Worm (Caenorhabditis elegans) whole organism, mixed stage, embryonic: ENCODE measurements around the gene R05G6.5.
A peak's percentile ranks its signal among the peaks of the same experiment; 100 is the strongest.

Experiments
- M03D4.4 ChIP-seq: sonication (generic microtip); optimal IDR thresholded peaks from 2 replicates; lab custom pipeline; 2017; ENCODE audit warnings: mild to moderate bottlenecking, missing genetic modification characterization, missing compliant biosample characterization
- bed-3 ChIP-seq: fragments of 200-800 bp; sonication (Bioruptor generic); optimal IDR thresholded peaks from 3 replicates; lab custom pipeline; 2018; ENCODE audit warnings: mild to moderate bottlenecking, missing genetic modification characterization, moderate library complexity, missing compliant biosample characterization
- blmp-1 ChIP-seq: fragments of 150-350 bp; optimal IDR thresholded peaks from 2 replicates; lab custom pipeline; 2014; ENCODE audit warnings: missing biosample characterization, missing genetic modification characterization
- ceh-39 ChIP-seq: fragments of 150-350 bp; optimal IDR thresholded peaks from 2 replicates; lab custom pipeline; 2014; ENCODE audit warnings: missing biosample characterization, missing genetic modification characterization
- ceh-43 ChIP-seq: fragments of 200-800 bp; sonication (Bioruptor generic); optimal IDR thresholded peaks from 2 replicates; lab custom pipeline; 2018; ENCODE audit warnings: mild to moderate bottlenecking, missing genetic modification characterization, moderate library complexity, missing compliant biosample characterization
- ceh-83 ChIP-seq: fragments of 200-800 bp; sonication (Bioruptor generic); optimal IDR thresholded peaks from 2 replicates; lab custom pipeline; 2018; ENCODE audit warnings: mild to moderate bottlenecking, missing genetic modification characterization, missing compliant biosample characterization
- ces-1 ChIP-seq: fragments of 150-350 bp; optimal IDR thresholded peaks from 2 replicates; lab custom pipeline; 2014; ENCODE audit warnings: missing biosample characterization, missing genetic modification reagents, missing genetic modification characterization
- cnd-1 ChIP-seq: fragments of 200-800 bp; sonication (Bioruptor generic); optimal IDR thresholded peaks from 2 replicates; lab custom pipeline; 2018; ENCODE audit warnings: mild to moderate bottlenecking, missing genetic modification characterization, missing compliant biosample characterization
- drap-1 ChIP-seq: fragments of 200-800 bp; sonication (Bioruptor generic); optimal IDR thresholded peaks from 3 replicates; lab custom pipeline; 2018; ENCODE audit warnings: mild to moderate bottlenecking, missing genetic modification characterization, missing compliant biosample characterization
- elt-1 ChIP-seq: sonication (generic microtip); optimal IDR thresholded peaks from 2 replicates; lab custom pipeline; 2017; ENCODE audit warnings: missing genetic modification characterization, mild to moderate bottlenecking, missing compliant biosample characterization, antibody characterized with exemption, moderate library complexity, borderline replicate concordance; ENCODE audit not compliant: insufficient read depth
- elt-3 ChIP-seq: fragments of 150-350 bp; optimal IDR thresholded peaks from 2 replicates; lab custom pipeline; 2014; ENCODE audit warnings: missing biosample characterization, missing genetic modification characterization
- flh-1 ChIP-seq: fragments of 200-800 bp; sonication (Bioruptor generic); optimal IDR thresholded peaks from 2 replicates; lab custom pipeline; 2018; ENCODE audit warnings: mild to moderate bottlenecking, missing genetic modification characterization, moderate library complexity, missing compliant biosample characterization
- ham-2 ChIP-seq: fragments of 200-800 bp; sonication (Bioruptor generic); optimal IDR thresholded peaks from 2 replicates; lab custom pipeline; 2018; ENCODE audit warnings: mild to moderate bottlenecking, missing genetic modification characterization, missing compliant biosample characterization
- hlh-1 ChIP-seq: fragments of 150-350 bp; optimal IDR thresholded peaks from 2 replicates; lab custom pipeline; 2014; ENCODE audit warnings: missing biosample characterization, missing genetic modification reagents, missing genetic modification characterization
- lin-13 ChIP-seq: fragments of 150-350 bp; optimal IDR thresholded peaks from 2 replicates; lab custom pipeline; 2014; ENCODE audit warnings: missing biosample characterization, missing genetic modification characterization
- lin-32 ChIP-seq: fragments of 200-800 bp; sonication (Bioruptor generic); optimal IDR thresholded peaks from 2 replicates; lab custom pipeline; 2018; ENCODE audit warnings: mild to moderate bottlenecking, missing genetic modification characterization, missing compliant biosample characterization
- lsy-2 ChIP-seq: fragments of 150-350 bp; optimal IDR thresholded peaks from 2 replicates; lab custom pipeline; 2014; ENCODE audit warnings: missing biosample characterization, missing genetic modification characterization
- mab-5 ChIP-seq: fragments of 150-350 bp; optimal IDR thresholded peaks from 2 replicates; lab custom pipeline; 2014; ENCODE audit warnings: missing biosample characterization, missing genetic modification characterization
- mep-1 ChIP-seq: fragments of 150-350 bp; optimal IDR thresholded peaks from 2 replicates; lab custom pipeline; 2017; ENCODE audit warnings: missing biosample characterization, missing genetic modification reagents, missing genetic modification characterization, inconsistent platforms
- mls-2 ChIP-seq: sonication (generic microtip); optimal IDR thresholded peaks from 2 replicates; lab custom pipeline; 2016; ENCODE audit warnings: mild to moderate bottlenecking, missing genetic modification characterization, moderate library complexity, missing compliant biosample characterization
- nhr-12 ChIP-seq: fragments of 150-350 bp; optimal IDR thresholded peaks from 2 replicates; lab custom pipeline; 2014; ENCODE audit warnings: missing biosample characterization, missing genetic modification characterization
- nhr-2 ChIP-seq: fragments of 150-350 bp; optimal IDR thresholded peaks from 2 replicates; lab custom pipeline; 2014; ENCODE audit warnings: missing biosample characterization, missing genetic modification characterization
- nhr-237 ChIP-seq: fragments of 150-350 bp; optimal IDR thresholded peaks from 2 replicates; lab custom pipeline; 2014; ENCODE audit warnings: missing biosample characterization, missing genetic modification characterization
- nhr-28 ChIP-seq: fragments of 150-350 bp; optimal IDR thresholded peaks from 2 replicates; lab custom pipeline; 2014; ENCODE audit warnings: missing biosample characterization, missing genetic modification characterization
- nhr-76 ChIP-seq: sonication (generic microtip); optimal IDR thresholded peaks from 2 replicates; lab custom pipeline; 2017; ENCODE audit warnings: missing biosample characterization, missing genetic modification characterization
- pha-4 ChIP-seq: fragments of 150-350 bp; optimal IDR thresholded peaks from 2 replicates; lab custom pipeline; 2018; ENCODE audit warnings: missing biosample characterization, missing genetic modification reagents, missing genetic modification characterization
- sem-2 ChIP-seq: fragments of 200-800 bp; sonication (Bioruptor generic); optimal IDR thresholded peaks from 2 replicates; lab custom pipeline; 2018; ENCODE audit warnings: mild to moderate bottlenecking, missing genetic modification characterization, missing compliant biosample characterization
- snpc-4 ChIP-seq: fragments of 150-350 bp; optimal IDR thresholded peaks from 2 replicates; lab custom pipeline; 2014; ENCODE audit warnings: missing biosample characterization, missing genetic modification characterization
- sptf-1 ChIP-seq: sonication (generic microtip); optimal IDR thresholded peaks from 2 replicates; lab custom pipeline; 2017; ENCODE audit warnings: mild to moderate bottlenecking, missing genetic modification characterization, moderate library complexity, missing compliant biosample characterization
- tbx-8 ChIP-seq: fragments of 200-800 bp; sonication (Bioruptor generic); optimal IDR thresholded peaks from 2 replicates; lab custom pipeline; 2018; ENCODE audit warnings: mild to moderate bottlenecking, missing genetic modification characterization, moderate library complexity, missing compliant biosample characterization
- unc-120 ChIP-seq: sonication (generic microtip); optimal IDR thresholded peaks from 2 replicates; lab custom pipeline; 2017; ENCODE audit warnings: missing genetic modification characterization, missing compliant biosample characterization; ENCODE audit not compliant: poor library complexity, severe bottlenecking
- unc-39 ChIP-seq: fragments of 150-350 bp; optimal IDR thresholded peaks from 2 replicates; lab custom pipeline; 2014; ENCODE audit warnings: missing biosample characterization, missing genetic modification characterization
- unc-62 ChIP-seq: fragments of 150-350 bp; optimal IDR thresholded peaks from 2 replicates; lab custom pipeline; 2014; ENCODE audit warnings: missing biosample characterization, missing genetic modification reagents, missing genetic modification characterization
- zip-8 ChIP-seq: fragments of 150-350 bp; optimal IDR thresholded peaks from 2 replicates; lab custom pipeline; 2014; ENCODE audit warnings: missing biosample characterization, missing genetic modification characterization
- ztf-11 ChIP-seq: fragments of 150-350 bp; optimal IDR thresholded peaks from 2 replicates; lab custom pipeline; 2014; ENCODE audit warnings: missing biosample characterization, missing genetic modification characterization

R05G6.5 gene

ce11 chrIV:7486201-7486947, 21.8 kb upstream of the R05G6.5 start, which contains the start of the genes his-61 and his-62:
his-61 (minus strand) TSS chrIV:7486217.
his-62 (plus strand) TSS chrIV:7486545.
- TF ChIP-seq hlh-1 (peak; percentile 14), sptf-1 (tag; lab: Kevin White, UChicago) (peak; percentile 75), pha-4 (tag; lab: Kevin White, UChicago) (peak; percentile 88), unc-120 (tag; lab: Kevin White, UChicago) (no peak), ztf-11 (tag; lab: Kevin White, UChicago) (peak; percentile 86), sem-2 (GFP tag; lab: Kevin White, UChicago) (peak; percentile 50), nhr-12 (peak; percentile 56), mep-1 (peak; percentile 55), M03D4.4 (peak; percentile 86), blmp-1 (no peak), nhr-76 (no peak), lin-32 (no peak), ham-2 (GFP tag; lab: Kevin White, UChicago) (peak; percentile 4), unc-39 (peak; percentile 99), drap-1 (GFP tag; lab: Kevin White, UChicago) (peak; percentile 53), ces-1 (GFP tag; lab: Kevin White, UChicago) (peak; percentile 56), mab-5 (tag; lab: Kevin White, UChicago) (no peak), unc-62 (GFP tag; lab: Kevin White, UChicago) (no peak), lin-13 (tag; lab: Kevin White, UChicago) (peak; percentile 93), flh-1 (no peak), ceh-39 (tag; lab: Kevin White, UChicago) (peak; percentile 76), ceh-83 (GFP tag; lab: Kevin White, UChicago) (no peak), ceh-43 (GFP tag; lab: Kevin White, UChicago) (no peak), tbx-8 (GFP tag; lab: Kevin White, UChicago) (no peak), snpc-4 (tag; lab: Kevin White, UChicago) (no peak), lsy-2 (tag; lab: Kevin White, UChicago) (peak; percentile 69), mls-2 (peak; percentile 86), nhr-28 (tag; lab: Kevin White, UChicago) (no peak), nhr-2 (tag; lab: Kevin White, UChicago) (peak; percentile 41), nhr-237 (no peak), cnd-1 (tag; lab: Kevin White, UChicago) (peak; percentile 88), elt-3 (tag; lab: Kevin White, UChicago) (no peak), elt-1 (tag; lab: Kevin White, UChicago) (no peak), zip-8 (tag; lab: Kevin White, UChicago) (no peak), bed-3 (GFP tag; lab: Kevin White, UChicago) (no peak)

ce11 chrIV:7487554-7488456, 20.4 kb upstream of the R05G6.5 start, which contains the start of the genes his-60 and his-59:
his-60 (minus strand) TSS chrIV:7487992.
his-59 (plus strand) TSS chrIV:7488249.
- peak; percentile 83 for TF ChIP-seq ceh-83 (GFP tag; lab: Kevin White, UChicago)
- TF ChIP-seq elt-1 (tag; lab: Kevin White, UChicago) = no peak
- peak; percentile 77 for TF ChIP-seq M03D4.4
- TF ChIP-seq elt-3 (tag; lab: Kevin White, UChicago) = no peak
- TF ChIP-seq nhr-76 = no peak
- TF ChIP-seq nhr-237 = no peak
- peak; percentile 93 for TF ChIP-seq ztf-11 (tag; lab: Kevin White, UChicago)
- peak; percentile 24 for TF ChIP-seq lsy-2 (tag; lab: Kevin White, UChicago)
- no peak for TF ChIP-seq blmp-1
- peak; percentile 92 for TF ChIP-seq cnd-1 (tag; lab: Kevin White, UChicago)
- TF ChIP-seq drap-1 (GFP tag; lab: Kevin White, UChicago) = peak; percentile 63
- TF ChIP-seq sptf-1 (tag; lab: Kevin White, UChicago) = peak; percentile 44
- TF ChIP-seq flh-1 = no peak
- no peak for TF ChIP-seq zip-8 (tag; lab: Kevin White, UChicago)
- peak; percentile 6 for TF ChIP-seq ces-1 (GFP tag; lab: Kevin White, UChicago)
- TF ChIP-seq unc-39 = peak; percentile 24
- peak; percentile 48 for TF ChIP-seq ceh-43 (GFP tag; lab: Kevin White, UChicago)
- TF ChIP-seq tbx-8 (GFP tag; lab: Kevin White, UChicago) = peak; percentile 26
- TF ChIP-seq snpc-4 (tag; lab: Kevin White, UChicago) = no peak
- TF ChIP-seq ceh-39 (tag; lab: Kevin White, UChicago) = peak; percentile 80
- no peak for TF ChIP-seq bed-3 (GFP tag; lab: Kevin White, UChicago)
- peak; percentile 25 for TF ChIP-seq unc-62 (GFP tag; lab: Kevin White, UChicago)
- peak; percentile 88 for TF ChIP-seq pha-4 (tag; lab: Kevin White, UChicago)
- TF ChIP-seq nhr-28 (tag; lab: Kevin White, UChicago) = no peak
- TF ChIP-seq lin-13 (tag; lab: Kevin White, UChicago) = peak; percentile 97
- peak; percentile 84 for TF ChIP-seq lin-32
- TF ChIP-seq mab-5 (tag; lab: Kevin White, UChicago) = no peak
- TF ChIP-seq ham-2 (GFP tag; lab: Kevin White, UChicago) = no peak
- TF ChIP-seq hlh-1 = no peak
- TF ChIP-seq mls-2 = peak; percentile 52
- no peak for TF ChIP-seq unc-120 (tag; lab: Kevin White, UChicago)
- peak; percentile 70 for TF ChIP-seq mep-1
- TF ChIP-seq nhr-2 (tag; lab: Kevin White, UChicago) = peak; percentile 51
- TF ChIP-seq sem-2 (GFP tag; lab: Kevin White, UChicago) = peak; percentile 63
- TF ChIP-seq nhr-12 = peak; percentile 53
